Worm (Caenorhabditis elegans): ENCODE measurements around the gene T10B5.4.

- TF ChIP-seq nhr-11 (tag; optimal IDR thresholded peaks at IDR 0.05) (no peak), dve-1 (tag; optimal IDR thresholded peaks at IDR 0.05) (no peak), pha-4 (tag; optimal IDR thresholded peaks at IDR 0.05) (no peak), hlh-13 (GFP tag; optimal IDR thresholded peaks at IDR 0.05) (no peak), sox-4 (tag; optimal IDR thresholded peaks at IDR 0.05) (no peak), ceh-18 (tag; optimal IDR thresholded peaks at IDR 0.05) (no peak), tbx-2 (tag; optimal IDR thresholded peaks at IDR 0.05) (no peak), ceh-9 (tag; optimal IDR thresholded peaks at IDR 0.05) (no peak)
Measured at ce11 chrV:1820749-1821148, 50.9 kb downstream of the T10B5.4 start.

Data from whole organism, late embryonic.